Fruit fly (Drosophila melanogaster): Measurements from ENCODE around the gene CG14834.
A peak's percentile ranks its signal among the peaks of the same experiment; 100 is the strongest.

CG14834 gene

dm6 chr3L:7344965-7345427 lies 1.9 kb downstream of the CG14834 start, which contains the start of gene Cln7 (continued):
- TF ChIP-seq brk (GFP tag; optimal IDR thresholded peaks at IDR 0.05), result no peak
- peak; percentile 14 for TF ChIP-seq Jra (GFP tag; optimal IDR thresholded peaks at IDR 0.05)
- no peak for TF ChIP-seq pan (optimal IDR thresholded peaks at IDR 0.05)
- TF ChIP-seq Hr78 (GFP tag; optimal IDR thresholded peaks at IDR 0.05), result no peak
- TF ChIP-seq OdsH (GFP tag; optimal IDR thresholded peaks at IDR 0.05), result peak; percentile 16

dm6 chr3L:7344001-7344400 lies 2.9 kb downstream of the CG14834 start:
- TF ChIP-seq Hr83 (GFP tag; optimal IDR thresholded peaks at IDR 0.05; ENCODE audit: poor library complexity, severe bottlenecking), result no peak
- no peak for TF ChIP-seq foxo (GFP tag; optimal IDR thresholded peaks at IDR 0.05)
- TF ChIP-seq Vsx2 (GFP tag; optimal IDR thresholded peaks at IDR 0.05; ENCODE audit: partially characterized antibody), result no peak
- no peak for TF ChIP-seq Rel (GFP tag; optimal IDR thresholded peaks at IDR 0.05)
- no peak for TF ChIP-seq Rel (tag; optimal IDR thresholded peaks at IDR 0.05)
- TF ChIP-seq CG9705 (GFP tag; optimal IDR thresholded peaks at IDR 0.05), result no peak
- TF ChIP-seq lola (GFP tag; optimal IDR thresholded peaks at IDR 0.05), result no peak
- no peak for TF ChIP-seq pan (optimal IDR thresholded peaks at IDR 0.05)
- no peak for TF ChIP-seq GATAd (GFP tag; optimal IDR thresholded peaks at IDR 0.05)

- TF ChIP-seq Rel (GFP tag; optimal IDR thresholded peaks at IDR 0.05) (no peak), Rel (tag; optimal IDR thresholded peaks at IDR 0.05) (peak; percentile 20), dl (GFP tag; optimal IDR thresholded peaks at IDR 0.05; ENCODE audit: insufficient read depth in 1 of 2, partially characterized antibody in 2 of 2) (no peak), Sp1 (GFP tag; optimal IDR thresholded peaks at IDR 0.05) (peak; percentile 26), Hr83 (GFP tag; optimal IDR thresholded peaks at IDR 0.05; ENCODE audit: poor library complexity, severe bottlenecking) (peak; percentile 12)
These were observed 7.6 kb downstream of the CG14834 start, which contains the start of the genes lark and eco for dm6 chr3L:7339216-7339742. Gene lark (plus strand): TSS chr3L:7339266. Gene eco (minus strand): TSS chr3L:7339340.

- TF ChIP-seq CG32264 (GFP tag; optimal IDR thresholded peaks at IDR 0.05) (no peak), dmrt93B (GFP tag; optimal IDR thresholded peaks at IDR 0.05) (no peak), HLH106 (tag; optimal IDR thresholded peaks at IDR 0.05) (peak; percentile 6), rgr (GFP tag; optimal IDR thresholded peaks at IDR 0.05) (peak; percentile 63), CG9705 (GFP tag; optimal IDR thresholded peaks at IDR 0.05) (peak; percentile 7), jim (GFP tag; optimal IDR thresholded peaks at IDR 0.05) (no peak), OdsH (GFP tag; optimal IDR thresholded peaks at IDR 0.05) (peak; percentile 12)
These were observed 8.1 kb downstream of the CG14834 start for dm6 chr3L:7338786-7339185.

dm6 chr3L:7334990-7335389 lies 11.9 kb downstream of the CG14834 start, which contains the start of the genes wrm1 and wrm2:
Gene wrm1 (minus strand): TSS chr3L:7335226.
Gene wrm2 (minus strand): TSS chr3L:7335226.
- no peak for TF ChIP-seq sage (GFP tag; optimal IDR thresholded peaks at IDR 0.05)
- TF ChIP-seq dl (GFP tag; optimal IDR thresholded peaks at IDR 0.05; ENCODE audit: insufficient read depth in 1 of 2, partially characterized antibody in 2 of 2), result no peak
- no peak for TF ChIP-seq Vsx2 (GFP tag; optimal IDR thresholded peaks at IDR 0.05; ENCODE audit: partially characterized antibody)
- peak; percentile 62 for TF ChIP-seq rgr (GFP tag; optimal IDR thresholded peaks at IDR 0.05)
- no peak for TF ChIP-seq jim (GFP tag; optimal IDR thresholded peaks at IDR 0.05)
- no peak for TF ChIP-seq ey (GFP tag; optimal IDR thresholded peaks at IDR 0.05)
- TF ChIP-seq Jra (GFP tag; optimal IDR thresholded peaks at IDR 0.05), result no peak
- TF ChIP-seq Abd-B (GFP tag; optimal IDR thresholded peaks at IDR 0.05), result no peak
- no peak for TF ChIP-seq Hnf4 (GFP tag; optimal IDR thresholded peaks at IDR 0.05)
- TF ChIP-seq usp (GFP tag; optimal IDR thresholded peaks at IDR 0.05), result no peak
- TF ChIP-seq Hr83 (GFP tag; optimal IDR thresholded peaks at IDR 0.05; ENCODE audit: poor library complexity, severe bottlenecking), result peak; percentile 53
- no peak for TF ChIP-seq dmrt93B (GFP tag; optimal IDR thresholded peaks at IDR 0.05)
- TF ChIP-seq Sp1 (GFP tag; optimal IDR thresholded peaks at IDR 0.05), result peak; percentile 17
- TF ChIP-seq sv (GFP tag; optimal IDR thresholded peaks at IDR 0.05), result peak; percentile 2
- no peak for TF ChIP-seq Rel (GFP tag; optimal IDR thresholded peaks at IDR 0.05)
- peak; percentile 2 for TF ChIP-seq Rel (tag; optimal IDR thresholded peaks at IDR 0.05)
- no peak for TF ChIP-seq CrebA (GFP tag; optimal IDR thresholded peaks at IDR 0.05; ENCODE audit: borderline replicate concordance)
- no peak for TF ChIP-seq HLH106 (tag; optimal IDR thresholded peaks at IDR 0.05)
- no peak for TF ChIP-seq CG32264 (GFP tag; optimal IDR thresholded peaks at IDR 0.05)
